Worm (Caenorhabditis elegans): ENCODE results near the gene pcp-2.

Gene pcp-2

DNA sequence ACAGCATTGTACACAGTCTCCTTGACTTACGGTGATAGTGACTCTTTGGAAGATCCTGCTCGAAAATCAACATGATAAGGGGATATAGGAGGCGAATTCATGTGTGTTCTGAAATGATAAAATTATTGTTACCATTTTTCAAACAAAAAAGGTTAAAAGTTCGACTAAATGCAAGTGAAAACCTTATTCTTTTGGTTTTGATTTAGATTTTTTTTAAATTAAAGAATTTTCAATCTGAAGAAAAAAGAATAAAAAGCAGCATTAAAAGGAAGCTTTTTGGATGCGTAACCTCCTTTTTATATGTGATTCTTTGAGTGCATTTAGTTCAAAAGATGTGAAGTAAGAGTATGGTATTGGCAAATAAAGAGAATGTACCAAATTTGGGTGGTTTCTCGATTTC lies 29.6 kb downstream of the pcp-2 start, which contains the start of gene delm-1:
Gene delm-1, minus strand, starts transcription at position 101 of the 400 bp plus-strand sequence.
- TF ChIP-seq hmg-4 (GFP tag; optimal IDR thresholded peaks at IDR 0.05) (no peak), tbx-37 (GFP tag; conservative IDR thresholded peaks at IDR 0.05) (no peak), pes-1 (GFP tag; IDR thresholded peaks at IDR 0.05) (no peak), flt-1 (GFP tag; IDR thresholded peaks at IDR 0.05) (no peak), scrt-1 (GFP tag; IDR thresholded peaks at IDR 0.05) (no peak), sea-1 (GFP tag; conservative IDR thresholded peaks at IDR 0.05) (no peak), ets-7 (tag; optimal IDR thresholded peaks at IDR 0.05) (no peak), hmbx-1 (tag; optimal IDR thresholded peaks at IDR 0.05) (no peak), aly-1 (tag; optimal IDR thresholded peaks at IDR 0.05) (no peak), B0310.2 (tag; optimal IDR thresholded peaks at IDR 0.05) (no peak), F13C5.2 (tag; optimal IDR thresholded peaks at IDR 0.05) (no peak), ceh-36 (tag; optimal IDR thresholded peaks at IDR 0.05) (no peak), hnd-1 (tag; optimal IDR thresholded peaks at IDR 0.05) (no peak), tbx-11 (GFP tag; IDR thresholded peaks at IDR 0.05) (no peak), ama-1 (optimal IDR thresholded peaks at IDR 0.05) (no peak)

DNA sequence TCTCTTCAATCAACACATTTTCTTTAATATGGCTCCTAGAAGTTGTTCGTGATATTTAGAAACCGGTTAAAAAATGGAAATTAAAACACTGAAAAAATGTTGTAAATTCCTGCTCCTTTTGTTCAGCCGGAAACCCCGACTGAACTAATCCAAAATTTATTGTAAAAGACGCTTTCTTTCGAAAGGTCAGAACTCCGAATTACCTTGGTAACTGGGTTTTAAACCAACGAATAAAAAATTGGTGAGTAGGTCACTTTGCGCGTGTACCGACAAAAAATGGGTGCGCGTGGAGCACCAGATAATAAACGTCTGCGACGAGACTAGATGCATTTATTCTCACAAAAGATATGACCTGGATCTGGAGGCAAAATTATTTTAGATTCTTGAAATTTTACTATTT lies 34.3 kb downstream of the pcp-2 start:
- TF ChIP-seq flt-1 (GFP tag; IDR thresholded peaks at IDR 0.05) (no peak), hmbx-1 (tag; optimal IDR thresholded peaks at IDR 0.05) (no peak), hmg-4 (GFP tag; optimal IDR thresholded peaks at IDR 0.05) (no peak), F13C5.2 (tag; optimal IDR thresholded peaks at IDR 0.05) (no peak), scrt-1 (GFP tag; IDR thresholded peaks at IDR 0.05) (no peak), tra-4 (tag; optimal IDR thresholded peaks at IDR 0.05) (no peak), tbx-37 (GFP tag; conservative IDR thresholded peaks at IDR 0.05) (no peak), ama-1 (optimal IDR thresholded peaks at IDR 0.05) (no peak), sea-1 (GFP tag; conservative IDR thresholded peaks at IDR 0.05) (no peak), tbx-11 (GFP tag; IDR thresholded peaks at IDR 0.05) (no peak), ceh-36 (tag; optimal IDR thresholded peaks at IDR 0.05) (no peak), pes-1 (GFP tag; IDR thresholded peaks at IDR 0.05) (no peak), B0310.2 (tag; optimal IDR thresholded peaks at IDR 0.05) (no peak)

DNA sequence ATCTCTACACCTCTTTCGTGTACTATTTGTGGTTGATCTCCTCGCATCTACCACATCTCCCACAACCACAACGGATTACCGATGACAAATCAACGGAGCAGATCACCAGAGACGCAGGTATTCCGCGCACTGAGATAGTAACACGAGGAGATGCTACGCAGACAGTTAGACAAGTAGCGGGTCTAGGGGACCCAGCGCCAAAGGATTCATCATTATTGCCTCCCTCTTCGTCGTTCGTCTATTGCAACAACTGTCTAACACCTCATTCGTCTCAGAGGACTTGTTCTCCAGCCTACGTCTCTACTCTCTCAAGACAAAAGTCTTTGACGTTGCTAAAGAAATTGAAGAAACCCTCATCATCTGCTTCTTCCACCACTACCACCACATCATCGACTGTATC lies 43.4 kb downstream of the pcp-2 start:
- TF ChIP-seq tbx-11 (GFP tag; IDR thresholded peaks at IDR 0.05) (no peak), scrt-1 (GFP tag; IDR thresholded peaks at IDR 0.05) (no peak), F13C5.2 (tag; optimal IDR thresholded peaks at IDR 0.05) (no peak), ama-1 (optimal IDR thresholded peaks at IDR 0.05) (no peak), tbx-37 (GFP tag; conservative IDR thresholded peaks at IDR 0.05) (no peak), ceh-36 (tag; optimal IDR thresholded peaks at IDR 0.05) (no peak)

DNA sequence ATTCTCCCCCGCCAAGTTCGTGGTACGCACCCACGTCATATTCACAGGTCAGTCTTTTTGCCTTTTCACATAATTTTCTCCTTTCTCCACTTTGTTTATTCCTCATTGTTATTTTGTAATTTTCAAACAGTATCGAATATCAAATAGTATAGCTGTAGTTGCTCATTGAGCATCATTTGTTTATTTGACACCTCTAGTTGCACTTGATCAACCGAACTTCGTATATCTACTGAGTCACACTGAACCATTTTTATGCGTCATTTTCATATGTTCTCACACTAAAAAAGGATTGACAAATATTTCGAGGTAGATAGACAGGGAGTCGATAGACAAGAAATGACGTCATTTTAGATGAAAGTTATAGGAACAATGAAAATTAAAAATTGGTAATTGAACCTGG lies 44.7 kb downstream of the pcp-2 start:
- TF ChIP-seq sea-1 (GFP tag; conservative IDR thresholded peaks at IDR 0.05) (no peak), F13C5.2 (tag; optimal IDR thresholded peaks at IDR 0.05) (no peak), tra-4 (tag; optimal IDR thresholded peaks at IDR 0.05) (no peak), ets-7 (tag; optimal IDR thresholded peaks at IDR 0.05) (no peak), ama-1 (optimal IDR thresholded peaks at IDR 0.05) (no peak), B0310.2 (tag; optimal IDR thresholded peaks at IDR 0.05) (no peak), ceh-36 (tag; optimal IDR thresholded peaks at IDR 0.05) (no peak), flt-1 (GFP tag; IDR thresholded peaks at IDR 0.05) (no peak), ceh-13 (GFP tag; optimal IDR thresholded peaks at IDR 0.05) (no peak), tbx-37 (GFP tag; conservative IDR thresholded peaks at IDR 0.05) (no peak), hmbx-1 (tag; optimal IDR thresholded peaks at IDR 0.05) (no peak), hnd-1 (tag; optimal IDR thresholded peaks at IDR 0.05) (no peak), aly-1 (tag; optimal IDR thresholded peaks at IDR 0.05) (no peak), scrt-1 (GFP tag; IDR thresholded peaks at IDR 0.05) (no peak)

DNA sequence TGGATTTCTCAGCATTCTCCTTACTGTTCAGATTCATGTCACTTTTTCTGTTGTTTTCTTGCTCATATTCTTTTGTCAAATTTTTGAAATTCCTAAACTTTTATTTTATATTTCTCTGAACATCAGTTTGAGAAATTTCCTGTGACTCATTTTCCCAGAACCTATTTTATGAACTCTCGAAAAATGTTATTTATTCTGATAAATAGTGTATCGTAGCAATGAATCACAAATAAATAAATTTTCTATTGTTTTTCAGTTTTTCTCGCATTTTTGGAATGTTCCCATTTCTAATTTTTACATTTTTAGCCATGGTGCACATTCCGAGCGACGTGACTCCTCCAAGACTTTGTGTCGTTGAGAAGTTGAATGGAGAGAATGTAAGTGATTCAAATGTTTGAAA lies 46.1 kb downstream of the pcp-2 start, which contains the start of gene nrfl-1:
Gene nrfl-1, plus strand, starts transcription at position 301 of the 400 bp plus-strand sequence.
- no peak for TF ChIP-seq scrt-1 (GFP tag; IDR thresholded peaks at IDR 0.05)
- TF ChIP-seq tbx-11 (GFP tag; IDR thresholded peaks at IDR 0.05): no peak
- no peak for TF ChIP-seq tra-4 (tag; optimal IDR thresholded peaks at IDR 0.05)
- TF ChIP-seq hnd-1 (tag; optimal IDR thresholded peaks at IDR 0.05): no peak
- TF ChIP-seq pes-1 (GFP tag; IDR thresholded peaks at IDR 0.05): no peak
- no peak for TF ChIP-seq ceh-36 (tag; optimal IDR thresholded peaks at IDR 0.05)
- TF ChIP-seq hmg-4 (GFP tag; optimal IDR thresholded peaks at IDR 0.05): no peak
- TF ChIP-seq tbx-37 (GFP tag; conservative IDR thresholded peaks at IDR 0.05): no peak
- no peak for TF ChIP-seq aly-1 (tag; optimal IDR thresholded peaks at IDR 0.05)
- no peak for TF ChIP-seq F13C5.2 (tag; optimal IDR thresholded peaks at IDR 0.05)
- no peak for TF ChIP-seq B0310.2 (tag; optimal IDR thresholded peaks at IDR 0.05)
- TF ChIP-seq sea-1 (GFP tag; conservative IDR thresholded peaks at IDR 0.05): no peak

DNA sequence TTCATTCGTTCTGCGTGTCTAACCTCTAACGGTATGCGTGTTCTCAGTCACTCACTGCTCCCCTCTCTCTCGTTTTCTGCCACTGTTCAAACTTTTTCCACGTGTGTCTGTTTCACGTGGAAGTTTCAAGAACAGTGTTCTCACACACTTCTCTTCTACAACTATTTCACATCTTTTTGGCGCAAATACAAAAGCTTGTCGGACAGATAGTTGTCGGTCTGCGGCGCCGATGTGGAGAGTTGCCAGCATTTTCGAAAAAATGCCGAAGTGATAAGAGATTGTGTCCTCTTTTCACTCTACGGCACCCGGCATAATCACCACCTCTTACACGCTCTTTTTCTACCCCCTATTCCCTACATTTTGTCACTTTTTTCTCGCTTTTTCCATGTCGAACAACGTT lies 46.6 kb downstream of the pcp-2 start:
- no peak for TF ChIP-seq ama-1 (optimal IDR thresholded peaks at IDR 0.05)
- TF ChIP-seq aly-1 (tag; optimal IDR thresholded peaks at IDR 0.05): no peak
- TF ChIP-seq F13C5.2 (tag; optimal IDR thresholded peaks at IDR 0.05): no peak
- no peak for TF ChIP-seq pes-1 (GFP tag; IDR thresholded peaks at IDR 0.05)
- no peak for TF ChIP-seq ets-7 (tag; optimal IDR thresholded peaks at IDR 0.05)
- TF ChIP-seq sea-1 (GFP tag; conservative IDR thresholded peaks at IDR 0.05): no peak
- TF ChIP-seq flt-1 (GFP tag; IDR thresholded peaks at IDR 0.05): no peak
- TF ChIP-seq scrt-1 (GFP tag; IDR thresholded peaks at IDR 0.05): no peak
- no peak for TF ChIP-seq B0310.2 (tag; optimal IDR thresholded peaks at IDR 0.05)
- TF ChIP-seq hmg-4 (GFP tag; optimal IDR thresholded peaks at IDR 0.05): no peak
- TF ChIP-seq ceh-13 (GFP tag; optimal IDR thresholded peaks at IDR 0.05): no peak
- TF ChIP-seq tbx-37 (GFP tag; conservative IDR thresholded peaks at IDR 0.05): no peak
- TF ChIP-seq tra-4 (tag; optimal IDR thresholded peaks at IDR 0.05): no peak

DNA sequence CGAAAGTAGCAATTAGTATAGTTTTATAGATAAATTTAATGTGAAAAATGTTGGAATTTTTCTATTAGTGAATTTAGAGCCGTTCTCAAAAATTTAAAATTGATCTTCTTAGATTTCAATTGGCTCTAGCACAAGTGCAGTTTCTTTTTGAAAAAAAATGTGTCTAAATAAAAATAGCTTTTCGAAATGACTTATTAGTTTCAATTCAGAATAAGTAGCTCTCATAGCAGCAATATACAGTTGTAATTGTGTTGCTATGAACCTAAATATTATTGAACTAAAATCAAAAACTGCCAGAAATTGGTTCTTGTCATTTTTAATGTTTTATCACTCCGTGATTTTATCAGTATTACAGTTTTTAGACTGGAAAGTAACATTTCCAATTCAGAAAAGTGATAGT lies 47.2 kb downstream of the pcp-2 start:
- TF ChIP-seq tbx-11 (GFP tag; IDR thresholded peaks at IDR 0.05) (no peak), B0310.2 (tag; optimal IDR thresholded peaks at IDR 0.05) (no peak), tbx-37 (GFP tag; conservative IDR thresholded peaks at IDR 0.05) (no peak), ceh-13 (GFP tag; optimal IDR thresholded peaks at IDR 0.05) (no peak), scrt-1 (GFP tag; IDR thresholded peaks at IDR 0.05) (no peak), F13C5.2 (tag; optimal IDR thresholded peaks at IDR 0.05) (no peak)

DNA sequence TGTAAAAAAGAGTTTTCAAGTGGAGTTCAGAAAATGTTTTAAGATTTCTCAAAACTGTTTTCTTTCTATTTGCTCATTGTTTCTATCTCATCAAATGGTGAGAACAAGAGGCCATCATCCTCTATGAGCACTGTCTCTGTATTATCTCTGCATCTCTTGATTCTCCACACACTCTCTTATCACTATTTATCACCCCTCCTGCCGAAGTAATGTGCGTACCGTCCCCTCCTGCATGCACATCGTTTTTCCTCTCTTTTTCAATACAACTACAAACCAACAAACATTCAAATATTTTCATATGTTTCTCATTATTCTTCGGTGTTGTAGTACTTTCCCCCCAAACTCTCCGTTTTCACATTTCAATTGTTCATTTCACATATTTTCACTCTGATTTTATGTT lies 48.5 kb downstream of the pcp-2 start:
- TF ChIP-seq ceh-13 (GFP tag; optimal IDR thresholded peaks at IDR 0.05) (no peak), hmbx-1 (tag; optimal IDR thresholded peaks at IDR 0.05) (no peak), ama-1 (optimal IDR thresholded peaks at IDR 0.05) (no peak), flt-1 (GFP tag; IDR thresholded peaks at IDR 0.05) (no peak), pes-1 (GFP tag; IDR thresholded peaks at IDR 0.05) (no peak), ets-7 (tag; optimal IDR thresholded peaks at IDR 0.05) (no peak), F13C5.2 (tag; optimal IDR thresholded peaks at IDR 0.05) (no peak), tra-4 (tag; optimal IDR thresholded peaks at IDR 0.05) (no peak), hnd-1 (tag; optimal IDR thresholded peaks at IDR 0.05) (no peak)
